Worm (Caenorhabditis elegans): ENCODE results near the gene bli-1.

The bli-1 gene

DNA sequence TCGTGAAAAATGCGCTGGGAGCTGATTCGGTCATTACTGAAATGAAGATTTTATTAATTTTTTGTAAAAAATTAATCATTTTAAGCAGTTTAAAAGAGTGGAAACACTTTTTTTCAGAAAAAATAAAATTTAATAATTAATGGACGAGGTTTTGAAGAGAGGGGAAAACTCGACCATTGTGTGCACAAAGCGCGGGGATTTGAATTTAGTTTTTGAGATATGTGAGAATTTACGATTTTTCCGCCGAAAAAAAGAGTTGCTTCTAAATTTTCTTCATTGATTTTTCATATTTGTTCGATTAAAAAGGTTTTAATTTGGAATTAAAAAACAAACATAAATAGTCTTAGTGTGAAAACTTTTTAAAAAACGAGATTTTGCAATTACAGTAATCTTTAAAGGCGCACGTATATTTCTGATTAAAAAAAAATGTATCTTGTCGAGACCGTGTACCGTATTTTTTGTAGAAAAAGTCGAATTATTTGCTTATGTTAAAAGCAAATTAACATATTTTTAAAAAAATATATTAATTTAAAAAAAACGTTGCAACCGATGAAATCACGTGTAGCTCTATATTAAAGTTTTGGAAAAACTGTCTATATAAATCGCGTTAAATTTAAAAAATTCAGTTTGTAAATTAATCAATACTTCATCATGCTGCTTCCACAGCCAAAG is 5.6 kb downstream of the bli-1 start, which contains the start of the genes dph-2 and C09G5.7 (continued):
- TF ChIP-seq nhr-19 (GFP tag; conservative IDR thresholded peaks at IDR 0.05), result 0 out of 2 replicates have a peak, but pooled peaks have one; percentile 5
- TF ChIP-seq hpl-2 (GFP tag; optimal IDR thresholded peaks at IDR 0.05), result no peak
- peak; percentile 64 for TF ChIP-seq nhr-85 (tag)
- TF ChIP-seq tbx-2 (tag; optimal IDR thresholded peaks at IDR 0.05), result peak; percentile 51
- no peak for TF ChIP-seq nhr-11 (tag; optimal IDR thresholded peaks at IDR 0.05)
- TF ChIP-seq ama-1 (optimal IDR thresholded peaks at IDR 0.05), result no peak
- no peak for TF ChIP-seq nhr-20 (tag; optimal IDR thresholded peaks at IDR 0.05)
- TF ChIP-seq sox-4 (tag; optimal IDR thresholded peaks at IDR 0.05), result peak; percentile 30
- peak; percentile 69 for TF ChIP-seq lir-3 (tag; optimal IDR thresholded peaks at IDR 0.05; ENCODE audit: poor library complexity)
- peak in 1 of 2 experiments; percentile 45 for TF ChIP-seq ztf-11 (tag; optimal IDR thresholded peaks at IDR 0.05)
- no peak for TF ChIP-seq jun-1 (tag; optimal IDR thresholded peaks at IDR 0.05)
- TF ChIP-seq alr-1 (tag; optimal IDR thresholded peaks at IDR 0.05; ENCODE audit: borderline replicate concordance), result no peak

DNA sequence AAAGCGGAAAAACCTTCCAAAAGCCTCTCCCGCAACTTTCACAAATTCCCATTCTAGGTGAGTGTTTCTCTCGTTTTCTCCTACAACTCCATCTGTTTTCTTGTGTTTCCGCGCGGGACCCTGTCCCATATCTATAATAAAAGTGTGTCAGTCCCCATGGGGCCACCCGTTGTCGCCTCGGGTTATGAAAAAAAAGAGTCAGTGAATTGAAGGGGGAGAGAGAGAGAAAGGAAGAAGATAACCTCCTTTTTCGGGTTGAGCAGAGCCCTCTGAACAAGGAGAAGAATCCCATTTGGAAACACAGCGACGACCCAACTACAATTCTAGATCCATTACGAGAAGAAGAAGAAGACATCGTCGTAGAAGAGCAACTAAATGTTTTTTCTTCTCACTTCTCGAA is 8.4 kb downstream of the bli-1 start, which contains the start of gene C09G5.13:
TSS of gene C09G5.13 (plus strand) at position 301 of the 400 bp plus-strand sequence.
- TF ChIP-seq sup-37 (GFP tag; optimal IDR thresholded peaks at IDR 0.05) (no peak), efl-1 (optimal IDR thresholded peaks at IDR 0.05) (no peak), efl-1 (GFP tag; optimal IDR thresholded peaks at IDR 0.05 in 1 of 2) (peak in 1 of 2 experiments; percentile 31)

DNA sequence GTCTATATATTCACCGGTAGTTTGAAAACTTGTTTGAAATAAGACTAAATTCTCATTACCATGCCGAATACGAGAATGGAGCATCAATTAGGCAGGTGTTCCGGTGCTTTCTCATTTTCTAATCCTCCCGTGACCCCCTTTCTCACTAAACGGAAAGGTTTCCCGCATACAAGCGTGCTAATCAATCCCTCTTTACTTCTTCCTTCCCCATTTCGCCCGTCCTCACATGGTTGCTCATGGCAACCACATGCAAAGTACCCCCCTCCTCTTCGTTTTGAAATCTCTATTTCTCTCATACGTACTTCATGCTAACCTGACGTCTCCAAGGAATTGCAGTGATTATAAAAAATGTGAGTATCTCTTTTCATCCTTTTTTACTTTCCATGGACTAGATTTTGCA is 11.2 kb downstream of the bli-1 start, which contains the start of gene mks-5:
TSS of gene mks-5 (plus strand) at position 301 of the 400 bp plus-strand sequence.
- TF ChIP-seq sptf-1 (tag; optimal IDR thresholded peaks at IDR 0.05), result no peak
- TF ChIP-seq nhr-28 (tag; optimal IDR thresholded peaks at IDR 0.05), result no peak
- TF ChIP-seq nhr-20 (tag; optimal IDR thresholded peaks at IDR 0.05), result no peak
- no peak for TF ChIP-seq ets-5 (GFP tag; IDR thresholded peaks at IDR 0.05)
- no peak for TF ChIP-seq ceh-63 (GFP tag; optimal IDR thresholded peaks at IDR 0.05)
- no peak for TF ChIP-seq tbx-2 (tag; optimal IDR thresholded peaks at IDR 0.05)
- TF ChIP-seq sox-4 (tag; optimal IDR thresholded peaks at IDR 0.05), result no peak
- peak; percentile 66 for TF ChIP-seq fkh-8 (tag; optimal IDR thresholded peaks at IDR 0.05)

DNA sequence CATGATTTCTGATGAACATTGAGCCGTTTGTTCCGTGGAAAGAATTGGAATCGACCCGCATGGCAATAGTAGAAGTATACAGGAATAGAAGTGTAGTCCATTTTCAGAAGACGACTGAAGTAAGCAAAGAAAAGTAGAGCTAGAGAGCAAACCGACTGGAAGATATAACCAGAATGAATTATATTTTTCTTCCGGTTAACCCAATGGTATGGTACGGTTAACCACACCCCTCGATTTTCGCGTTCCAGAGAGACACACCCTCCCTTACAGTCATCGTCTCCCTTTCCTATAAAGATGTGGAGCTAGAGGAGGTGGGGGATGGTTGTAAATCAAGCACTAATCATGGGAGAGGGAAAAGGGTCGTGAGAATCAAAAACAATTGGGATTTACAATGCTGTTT is 14.3 kb downstream of the bli-1 start, which contains the start of gene C09G5.14:
TSS of gene C09G5.14 (minus strand) at position 101 of the 400 bp plus-strand sequence.
- TF ChIP-seq hpl-2 (GFP tag; optimal IDR thresholded peaks at IDR 0.05) (no peak), dpl-1 (GFP tag; optimal IDR thresholded peaks at IDR 0.05) (no peak), skn-1 (tag; optimal IDR thresholded peaks at IDR 0.05) (no peak), nhr-77 (tag; optimal IDR thresholded peaks at IDR 0.05) (no peak), ama-1 (optimal IDR thresholded peaks at IDR 0.05) (no peak), lin-15B (tag; optimal IDR thresholded peaks at IDR 0.05) (no peak), alr-1 (tag; optimal IDR thresholded peaks at IDR 0.05; ENCODE audit: borderline replicate concordance) (no peak), C34B4.2 (tag; optimal IDR thresholded peaks at IDR 0.05) (no peak), fkh-8 (tag; optimal IDR thresholded peaks at IDR 0.05) (no peak), ceh-88 (GFP tag; IDR thresholded peaks at IDR 0.05) (no peak), sup-37 (GFP tag; optimal IDR thresholded peaks at IDR 0.05) (no peak), unc-130 (tag; optimal IDR thresholded peaks at IDR 0.05) (no peak), efl-3 (GFP tag; optimal IDR thresholded peaks at IDR 0.05) (no peak), nhr-12 (tag; optimal IDR thresholded peaks at IDR 0.05) (no peak), sox-4 (tag; optimal IDR thresholded peaks at IDR 0.05) (no peak), nhr-76 (tag; optimal IDR thresholded peaks at IDR 0.05) (no peak)

DNA sequence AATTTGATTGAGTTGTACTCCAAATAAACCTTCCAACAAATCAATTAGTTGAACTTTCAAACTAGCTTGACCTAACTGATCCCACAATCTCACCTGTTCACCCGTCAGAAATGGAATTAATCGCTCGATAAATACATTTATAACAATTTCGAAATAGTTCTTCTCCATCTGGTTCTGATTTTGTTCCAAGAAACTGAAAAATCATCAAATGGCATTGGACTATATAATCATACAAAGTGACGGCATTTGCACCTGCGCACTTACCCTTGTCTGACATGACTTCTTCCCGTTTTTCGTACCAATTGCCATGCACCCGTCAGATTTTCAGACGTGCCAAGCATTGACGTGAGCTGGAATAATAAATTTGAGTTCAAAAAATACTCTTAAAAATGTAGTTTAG is 21.9 kb downstream of the bli-1 start:
- TF ChIP-seq vab-15 (tag; optimal IDR thresholded peaks at IDR 0.05) (no peak), nhr-71 (tag; optimal IDR thresholded peaks at IDR 0.05) (peak; percentile 63), alr-1 (tag; optimal IDR thresholded peaks at IDR 0.05; ENCODE audit: borderline replicate concordance) (no peak), ceh-82 (tag; optimal IDR thresholded peaks at IDR 0.05) (no peak), swsn-7 (tag; optimal IDR thresholded peaks at IDR 0.05) (peak; percentile 3), hlh-4 (tag; optimal IDR thresholded peaks at IDR 0.05) (peak; percentile 72), lin-14 (GFP tag; optimal IDR thresholded peaks at IDR 0.05) (no peak), mab-9 (GFP tag; IDR thresholded peaks at IDR 0.05) (no peak), tbx-2 (tag; optimal IDR thresholded peaks at IDR 0.05) (no peak), nhr-47 (tag; optimal IDR thresholded peaks at IDR 0.05) (peak; percentile 53), hlh-17 (GFP tag; optimal IDR thresholded peaks at IDR 0.05; ENCODE audit: borderline replicate concordance) (no peak), fkh-8 (tag; optimal IDR thresholded peaks at IDR 0.05) (peak; percentile 83), fos-1 (tag; optimal IDR thresholded peaks at IDR 0.05) (no peak)

Data from whole organism, L1 larva.